Fruit fly (Drosophila melanogaster) whole organism, embryonic: ENCODE results near the gene CG7432.

Experiments
- Ada2b ChIP-seq: fragments of 200-800 bp; sonication (Bioruptor generic); IDR thresholded peaks from 2 replicates; pipeline ENCODE4 v1.3.6; 2022; ENCODE audit warnings: missing biosample characterization, missing genetic modification characterization
- Aef1 ChIP-seq: fragments of 200-800 bp; sonication (Bioruptor generic); IDR thresholded peaks from 3 replicates; pipeline ENCODE4 v1.3.6; 2022; ENCODE audit warnings: missing biosample characterization, missing genetic modification characterization
- Blimp-1 ChIP-seq: fragments of 200-800 bp; sonication (Bioruptor generic); optimal IDR thresholded peaks from 3 replicates; lab custom pipeline; 2018; ENCODE audit warnings: missing biosample characterization, missing genetic modification characterization, mild to moderate bottlenecking, moderate library complexity, missing genetic modification reagents
- CG10565 ChIP-seq: fragments of 200-800 bp; sonication (Bioruptor generic); optimal IDR thresholded peaks from 3 replicates; lab custom pipeline; 2016; ENCODE audit warnings: missing biosample characterization, mild to moderate bottlenecking, missing genetic modification characterization
- CG12071 ChIP-seq: fragments of 200-800 bp; sonication (Bioruptor generic); optimal IDR thresholded peaks from 3 replicates; lab custom pipeline; 2018; ENCODE audit warnings: missing biosample characterization, mild to moderate bottlenecking, missing genetic modification characterization
- CG13287 ChIP-seq: fragments of 200-800 bp; sonication (Bioruptor generic); IDR thresholded peaks from 2 replicates; pipeline ENCODE4 v1.3.6; 2022; ENCODE audit warnings: missing biosample characterization, missing genetic modification characterization; ENCODE audit not compliant: partially characterized antibody
- CG2678 ChIP-seq: fragments of 200-800 bp; sonication (Bioruptor generic); optimal IDR thresholded peaks from 3 replicates; lab custom pipeline; 2019; ENCODE audit warnings: missing biosample characterization, mild to moderate bottlenecking, missing genetic modification characterization, moderate library complexity
- CG30020 ChIP-seq: fragments of 200-800 bp; optimal IDR thresholded peaks from 2 replicates; lab custom pipeline; 2019; ENCODE audit warnings: missing biosample characterization, mild to moderate bottlenecking, missing genetic modification characterization, moderate library complexity
- CG31388 ChIP-seq: fragments of 200-800 bp; sonication (Bioruptor generic); optimal IDR thresholded peaks from 2 replicates; lab custom pipeline; 2016; ENCODE audit warnings: missing biosample characterization, missing genetic modification characterization
- CG32767 ChIP-seq: fragments of 200-800 bp; sonication (Bioruptor generic); IDR thresholded peaks from 2 replicates; pipeline ENCODE4 v1.3.6; 2022; ENCODE audit warnings: missing biosample characterization, missing genetic modification characterization
- CG3281 ChIP-seq: fragments of 200-800 bp; sonication (Bioruptor generic); optimal IDR thresholded peaks from 3 replicates; lab custom pipeline; 2017; ENCODE audit warnings: missing biosample characterization, mild to moderate bottlenecking, missing genetic modification characterization
- CG34422 ChIP-seq: fragments of 200-800 bp; sonication (Bioruptor generic); IDR thresholded peaks from 3 replicates; pipeline ENCODE4 v1.3.6; 2022; ENCODE audit warnings: missing biosample characterization, missing genetic modification characterization
- CG4424 ChIP-seq: fragments of 200-800 bp; sonication (Bioruptor generic); optimal IDR thresholded peaks from 3 replicates; lab custom pipeline; 2016; ENCODE audit warnings: missing biosample characterization, missing genetic modification characterization
- CG6254 ChIP-seq: fragments of 200-800 bp; sonication (Bioruptor generic); optimal IDR thresholded peaks from 3 replicates; lab custom pipeline; 2017; ENCODE audit warnings: mild to moderate bottlenecking, missing biosample characterization, missing genetic modification reagents, missing genetic modification characterization
- CG6683 ChIP-seq: fragments of 200-800 bp; sonication (Bioruptor generic); optimal IDR thresholded peaks from 2 replicates; lab custom pipeline; 2017; ENCODE audit warnings: missing biosample characterization, mild to moderate bottlenecking, missing genetic modification characterization, missing genetic modification reagents
- CG6791 ChIP-seq: fragments of 200-800 bp; sonication (Bioruptor generic); IDR thresholded peaks from 3 replicates; pipeline ENCODE4 v1.3.6; 2022; ENCODE audit warnings: missing biosample characterization, missing genetic modification characterization; ENCODE audit not compliant: partially characterized antibody
- CG9609 ChIP-seq: fragments of 200-800 bp; sonication (Bioruptor generic); optimal IDR thresholded peaks from 3 replicates; lab custom pipeline; 2016; ENCODE audit warnings: missing biosample characterization, missing genetic modification characterization
- CTCF ChIP-seq: fragments of 200-800 bp; sonication (Bioruptor generic); optimal IDR thresholded peaks from 2 replicates; lab custom pipeline; 2017; ENCODE audit warnings: missing biosample characterization, mild to moderate bottlenecking, missing genetic modification characterization, moderate library complexity
- CoRest ChIP-seq: fragments of 200-800 bp; sonication (Bioruptor generic); optimal IDR thresholded peaks from 3 replicates; lab custom pipeline; 2018; ENCODE audit warnings: missing biosample characterization, mild to moderate bottlenecking, missing genetic modification characterization, moderate library complexity
- D ChIP-seq, 2 experiments: fragments of 200-800 bp in 1 of 2; fragments of >200 bp in 1 of 2; sonication (Bioruptor generic) in 1 of 2; optimal IDR thresholded peaks; 2 replicates in 1 of 2; 3 replicates in 1 of 2; lab custom pipeline; 2017; ENCODE audit warnings: mild to moderate bottlenecking in 1 of 2, missing biosample characterization in 1 of 2, missing genetic modification characterization in 1 of 2, missing genetic modification reagents in 1 of 2
- Deaf1 ChIP-seq: fragments of 200-800 bp; optimal IDR thresholded peaks from 3 replicates; lab custom pipeline; 2019; ENCODE audit warnings: missing biosample characterization, mild to moderate bottlenecking, missing genetic modification characterization, moderate library complexity
- Fer2 ChIP-seq: fragments of 200-800 bp; sonication (Bioruptor generic); optimal IDR thresholded peaks from 2 replicates; lab custom pipeline; 2018; ENCODE audit warnings: missing biosample characterization, mild to moderate bottlenecking, missing genetic modification characterization, moderate library complexity
- Gug ChIP-seq: fragments of 200-800 bp; sonication (Bioruptor generic); IDR thresholded peaks from 4 replicates; pipeline ENCODE4 v1.3.6; 2022; ENCODE audit warnings: missing biosample characterization, missing genetic modification characterization
- H2.0 ChIP-seq: fragments of 200-800 bp; sonication (Bioruptor generic); IDR thresholded peaks from 2 replicates; pipeline ENCODE4 v1.3.6; 2022; ENCODE audit warnings: missing biosample characterization, missing genetic modification characterization
- HmgZ ChIP-seq: fragments of 200-800 bp; sonication (Bioruptor generic); optimal IDR thresholded peaks from 2 replicates; lab custom pipeline; 2018; ENCODE audit warnings: missing biosample characterization, mild to moderate bottlenecking, missing genetic modification characterization
- Hsf ChIP-seq: fragments of 200-800 bp; sonication (Bioruptor generic); optimal IDR thresholded peaks from 3 replicates; lab custom pipeline; 2016; ENCODE audit warnings: missing biosample characterization, missing genetic modification characterization
- Lim3 ChIP-seq: fragments of 200-800 bp; sonication (Bioruptor generic); IDR thresholded peaks from 2 replicates; pipeline ENCODE4 v1.3.6; 2022; ENCODE audit warnings: missing biosample characterization, missing genetic modification characterization
- MESR4 ChIP-seq: fragments of 200-800 bp; sonication (Bioruptor generic); optimal IDR thresholded peaks from 2 replicates; lab custom pipeline; 2018; ENCODE audit warnings: missing biosample characterization, mild to moderate bottlenecking, missing genetic modification characterization, moderate library complexity
- Med ChIP-seq: fragments of 200-800 bp; sonication (Bioruptor generic); peaks from one replicate; lab custom pipeline; 2016; ENCODE audit warnings: missing biosample characterization, missing genetic modification characterization, mild to moderate bottlenecking, inconsistent platforms, moderate library complexity
- Meics ChIP-seq: fragments of 200-800 bp; sonication (Bioruptor generic); optimal IDR thresholded peaks from 2 replicates; lab custom pipeline; 2017; ENCODE audit warnings: missing biosample characterization, mild to moderate bottlenecking, missing genetic modification characterization
- Xbp1 ChIP-seq: fragments of 200-800 bp; sonication (Bioruptor generic); optimal IDR thresholded peaks from 3 replicates; lab custom pipeline; 2016; ENCODE audit warnings: missing biosample characterization, mild to moderate bottlenecking, missing genetic modification characterization
- al ChIP-seq: fragments of 200-800 bp; sonication (Bioruptor generic); IDR thresholded peaks from 2 replicates; pipeline ENCODE4 v1.3.6; 2022; ENCODE audit warnings: missing biosample characterization, missing genetic modification characterization
- aop ChIP-seq: fragments of 200-800 bp; sonication (Bioruptor generic); IDR thresholded peaks from 2 replicates; pipeline ENCODE4 v1.3.6; 2022; ENCODE audit warnings: missing biosample characterization, missing genetic modification characterization
- ase ChIP-seq: fragments of 200-800 bp; sonication (Bioruptor generic); IDR thresholded peaks from 3 replicates; pipeline ENCODE4 v1.3.6; 2022; ENCODE audit warnings: missing biosample characterization, missing genetic modification characterization
- chinmo ChIP-seq: fragments of 200-800 bp; sonication (Bioruptor generic); IDR thresholded peaks from 4 replicates; pipeline ENCODE4 v1.3.6; 2022; ENCODE audit warnings: missing biosample characterization, missing genetic modification characterization; ENCODE audit not compliant: partially characterized antibody
- ci ChIP-seq: fragments of 200-800 bp; sonication (Bioruptor generic); IDR thresholded peaks from 3 replicates; pipeline ENCODE4 v1.3.6; 2022; ENCODE audit warnings: missing biosample characterization, missing genetic modification characterization
- fd102C ChIP-seq: fragments of 200-800 bp; sonication (Bioruptor generic); optimal IDR thresholded peaks from 2 replicates; lab custom pipeline; 2018; ENCODE audit warnings: missing biosample characterization, mild to moderate bottlenecking, missing genetic modification characterization, moderate library complexity
- fd3F ChIP-seq: fragments of 200-800 bp; sonication (Bioruptor generic); optimal IDR thresholded peaks from 2 replicates; lab custom pipeline; 2018; ENCODE audit warnings: missing biosample characterization, mild to moderate bottlenecking, missing genetic modification characterization, moderate library complexity
- gce ChIP-seq: fragments of 200-800 bp; sonication (Bioruptor generic); IDR thresholded peaks from 3 replicates; pipeline ENCODE4 v1.3.6; 2022; ENCODE audit warnings: missing biosample characterization, missing genetic modification characterization
- ind ChIP-seq: fragments of 200-800 bp; sonication (Bioruptor generic); optimal IDR thresholded peaks from 3 replicates; lab custom pipeline; 2016; ENCODE audit warnings: missing biosample characterization, missing genetic modification characterization
- nmo ChIP-seq: fragments of 200-800 bp; sonication (Bioruptor generic); optimal IDR thresholded peaks from 2 replicates; lab custom pipeline; 2018; ENCODE audit warnings: missing biosample characterization, mild to moderate bottlenecking, missing genetic modification characterization, moderate library complexity
- phol ChIP-seq: fragments of 200-800 bp; sonication (Bioruptor generic); optimal IDR thresholded peaks from 3 replicates; lab custom pipeline; 2018; ENCODE audit warnings: missing biosample characterization, mild to moderate bottlenecking, missing genetic modification characterization, moderate library complexity
- sd ChIP-seq: fragments of 200-800 bp; sonication (Bioruptor generic); optimal IDR thresholded peaks from 3 replicates; lab custom pipeline; 2018; ENCODE audit warnings: missing biosample characterization, mild to moderate bottlenecking, missing genetic modification characterization, moderate library complexity
- sob ChIP-seq: fragments of 200-800 bp; sonication (Bioruptor generic); IDR thresholded peaks from 2 replicates; pipeline ENCODE4 v1.3.6; 2022; ENCODE audit warnings: missing biosample characterization, missing genetic modification characterization
- tap ChIP-seq: fragments of 200-800 bp; optimal IDR thresholded peaks from 3 replicates; lab custom pipeline; 2019; ENCODE audit warnings: missing biosample characterization, mild to moderate bottlenecking, missing genetic modification characterization, moderate library complexity
- tin ChIP-seq: fragments of 200-800 bp; sonication (Bioruptor generic); optimal IDR thresholded peaks from 3 replicates; lab custom pipeline; 2016; ENCODE audit warnings: missing biosample characterization, missing genetic modification characterization
- ttk ChIP-seq: fragments of 200-800 bp; sonication (Bioruptor generic); IDR thresholded peaks from 2 replicates; pipeline ENCODE4 v2.1.2; 2022; ENCODE audit warnings: missing biosample characterization, missing genetic modification characterization
- unpg ChIP-seq: fragments of 200-800 bp; sonication (Bioruptor generic); optimal IDR thresholded peaks from 3 replicates; lab custom pipeline; 2018; ENCODE audit warnings: missing biosample characterization, mild to moderate bottlenecking, missing genetic modification characterization, moderate library complexity

The CG7432 gene

DNA sequence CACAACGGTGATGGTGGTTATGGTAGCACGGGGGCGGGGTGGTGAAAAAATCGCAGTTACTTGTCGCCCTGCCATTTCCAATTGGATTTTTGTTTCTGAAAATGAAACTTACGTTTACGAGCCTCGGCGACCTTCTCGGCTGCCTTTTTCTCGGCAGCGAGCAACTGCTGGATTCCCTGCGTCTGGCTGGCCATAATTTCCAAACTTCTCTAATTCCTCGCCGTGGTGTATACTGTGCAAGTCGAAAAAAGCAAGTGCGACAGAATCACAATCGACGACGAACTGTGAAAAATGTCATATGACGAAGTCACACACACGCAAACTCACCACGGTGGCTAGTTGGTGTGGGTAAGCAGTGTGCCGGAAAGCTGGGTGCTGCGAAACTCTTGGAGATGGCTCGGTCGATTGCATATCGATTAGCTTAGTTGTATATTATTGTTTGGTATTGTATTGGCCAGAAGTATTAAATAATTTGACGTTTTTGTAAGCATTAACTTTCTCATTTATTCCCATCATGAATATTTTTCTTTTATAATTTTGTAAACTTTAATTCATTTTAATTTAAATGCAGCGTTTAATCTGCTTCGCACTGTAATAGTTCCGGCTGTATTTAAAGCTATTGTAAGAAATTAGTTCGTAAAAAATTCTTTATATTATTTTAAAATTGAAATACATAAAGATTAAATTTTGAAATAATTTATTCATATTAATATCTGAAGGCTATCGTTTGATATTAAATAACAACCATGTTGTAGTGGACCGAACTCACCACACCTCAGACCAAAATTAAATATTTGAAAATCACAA, 20.5 kb upstream of the CG7432 start, which contains the start of gene Vha13 (continued):
- TF ChIP-seq phol (tag; lab: Kevin White, UChicago) (peak; percentile 29), unpg (GFP tag; lab: Kevin White, UChicago) (no peak), CG9609 (GFP tag; lab: Kevin White, UChicago) (peak; percentile 64), Gug (GFP tag; lab: Robert Waterston, UW) (peak; percentile 82), aop (GFP tag; lab: Robert Waterston, UW) (peak; percentile 64; the same call in 1 of the 2 replicates), tap (tag; lab: Kevin White, UChicago) (peak; percentile 4), H2.0 (GFP tag; lab: Robert Waterston, UW) (peak; percentile 55), CG4424 (GFP tag; lab: Kevin White, UChicago) (peak; percentile 58), CG6683 (GFP tag; lab: Kevin White, UChicago) (peak; percentile 31), ase (GFP tag; lab: Robert Waterston, UW) (0 out of 3 replicates have a peak, but pooled peaks have one; percentile 36), Blimp-1 (GFP tag; lab: Kevin White, UChicago) (no peak), Med (GFP tag; lab: Kevin White, UChicago) (peak; percentile 91), CG31388 (GFP tag; lab: Kevin White, UChicago) (no peak), gce (GFP tag; lab: Robert Waterston, UW) (no peak), Meics (GFP tag; lab: Kevin White, UChicago) (peak; percentile 21), fd3F (GFP tag; lab: Kevin White, UChicago) (no peak), ttk (GFP tag; lab: Robert Waterston, UW) (0 out of 2 replicates have a peak, but pooled peaks have one; percentile 34), Deaf1 (tag; lab: Kevin White, UChicago) (peak; percentile 61), CG6791 (GFP tag; lab: Robert Waterston, UW) (peak; percentile 82), sob (GFP tag; lab: Robert Waterston, UW) (peak; percentile 68), CG10565 (no peak), CG30020 (tag; lab: Kevin White, UChicago) (peak; percentile 15), HmgZ (peak; percentile 53), CG32767 (GFP tag; lab: Robert Waterston, UW) (no peak), nmo (GFP tag; lab: Kevin White, UChicago) (peak; percentile 36), fd102C (GFP tag; lab: Kevin White, UChicago) (no peak), ci (peak; percentile 44; the same call in 1 of the 3 replicates), CG34422 (GFP tag; lab: Robert Waterston, UW) (peak; percentile 60), CoRest (tag; lab: Kevin White, UChicago) (peak; percentile 35), ind (GFP tag; lab: Kevin White, UChicago) (peak; percentile 50), D (optimal IDR thresholded peaks at IDR 0.05; lab: Kevin White, UChicago) (no peak), D (GFP tag; optimal IDR thresholded peaks at IDR 0.05; lab: Kevin White, UChicago) (no peak), CG6254 (GFP tag; lab: Kevin White, UChicago) (no peak), al (GFP tag; lab: Robert Waterston, UW) (0 out of 2 replicates have a peak, but pooled peaks have one; percentile 23), MESR4 (GFP tag; lab: Kevin White, UChicago) (peak; percentile 99), Hsf (GFP tag; lab: Kevin White, UChicago) (peak; percentile 51), CG12071 (GFP tag; lab: Kevin White, UChicago) (peak; percentile 53), Aef1 (GFP tag; lab: Robert Waterston, UW) (peak; percentile 68), Fer2 (no peak), CG3281 (peak; percentile 33), CTCF (peak; percentile 22), Xbp1 (GFP tag; lab: Kevin White, UChicago) (peak; percentile 64), chinmo (GFP tag; lab: Robert Waterston, UW) (peak; percentile 70; the same call in 1 of the 4 replicates), CG2678 (tag; lab: Kevin White, UChicago) (no peak), tin (GFP tag; lab: Kevin White, UChicago) (peak; percentile 43), Ada2b (GFP tag; lab: Robert Waterston, UW) (0 out of 2 replicates have a peak, but pooled peaks have one; percentile 9), Lim3 (GFP tag; lab: Robert Waterston, UW) (no peak), CG13287 (GFP tag; lab: Robert Waterston, UW) (peak; percentile 18), sd (peak; percentile 47)
